Fruit fly (Drosophila melanogaster): ENCODE measurements around the gene CG8032.

CG8032 gene

dm6 chr3R:8705323-8706097 is 41.6 kb downstream of the CG8032 start (continued):
- no peak for TF ChIP-seq cad (GFP tag; optimal IDR thresholded peaks at IDR 0.05)
- TF ChIP-seq CG1233 (GFP tag; optimal IDR thresholded peaks at IDR 0.05) = no peak
- TF ChIP-seq Tbp (GFP tag; optimal IDR thresholded peaks at IDR 0.05) = no peak
- TF ChIP-seq esg (GFP tag; conservative IDR thresholded peaks at IDR 0.05) = no peak
- peak; percentile 22 for TF ChIP-seq CG18262 (tag; optimal IDR thresholded peaks at IDR 0.05)
- TF ChIP-seq slou (GFP tag; optimal IDR thresholded peaks at IDR 0.05) = no peak
- TF ChIP-seq CG11247 (GFP tag; IDR thresholded peaks at IDR 0.05) = no peak
- peak; percentile 59 for TF ChIP-seq sr (GFP tag; IDR thresholded peaks at IDR 0.05)
- no peak for TF ChIP-seq dm (GFP tag; optimal IDR thresholded peaks at IDR 0.05)
- no peak for TF ChIP-seq tll (GFP tag; optimal IDR thresholded peaks at IDR 0.05)
- peak; percentile 93 for TF ChIP-seq abd-A (tag; optimal IDR thresholded peaks at IDR 0.05)
- TF ChIP-seq Hr39 (optimal IDR thresholded peaks at IDR 0.05) = no peak
- peak; percentile 32 for TF ChIP-seq CG1832 (GFP tag; optimal IDR thresholded peaks at IDR 0.05)
- no peak for TF ChIP-seq CG5180 (GFP tag; optimal IDR thresholded peaks at IDR 0.05)
- TF ChIP-seq Lpt (GFP tag; optimal IDR thresholded peaks at IDR 0.05) = no peak
- TF ChIP-seq crol (GFP tag; IDR thresholded peaks at IDR 0.05) = 0 out of 2 replicates have a peak, but pooled peaks have one; percentile 24
- TF ChIP-seq Oaz (GFP tag; IDR thresholded peaks at IDR 0.05) = no peak
- no peak for TF ChIP-seq chn (GFP tag; optimal IDR thresholded peaks at IDR 0.05)
- peak; percentile 91 for TF ChIP-seq Nf-YC (tag; optimal IDR thresholded peaks at IDR 0.05)
- TF ChIP-seq CG7839 (tag; optimal IDR thresholded peaks at IDR 0.05) = peak; percentile 22
- no peak for TF ChIP-seq lov (optimal IDR thresholded peaks at IDR 0.05)
- TF ChIP-seq lov (GFP tag; IDR thresholded peaks at IDR 0.05) = no peak
- no peak for TF ChIP-seq grau (tag; optimal IDR thresholded peaks at IDR 0.05)
- no peak for TF ChIP-seq zfh2 (GFP tag; optimal IDR thresholded peaks at IDR 0.05)
- TF ChIP-seq CkIIα-i1 (GFP tag; IDR thresholded peaks at IDR 0.05) = no peak
- TF ChIP-seq CG6683 (GFP tag; optimal IDR thresholded peaks at IDR 0.05) = no peak
- TF ChIP-seq CG11695 (GFP tag; IDR thresholded peaks at IDR 0.05) = no peak
- no peak for TF ChIP-seq CrebB (tag; optimal IDR thresholded peaks at IDR 0.05)
- TF ChIP-seq sug (tag; optimal IDR thresholded peaks at IDR 0.05) = no peak
- TF ChIP-seq ara (GFP tag; IDR thresholded peaks at IDR 0.05) = no peak
- no peak for TF ChIP-seq dmrt11E (tag; optimal IDR thresholded peaks at IDR 0.05)
- TF ChIP-seq CG10267 (tag; optimal IDR thresholded peaks at IDR 0.05) = peak; percentile 3
- no peak for TF ChIP-seq ab (GFP tag; optimal IDR thresholded peaks at IDR 0.05)
- TF ChIP-seq CG9876 (GFP tag; optimal IDR thresholded peaks at IDR 0.05) = no peak
- TF ChIP-seq NFAT (GFP tag; IDR thresholded peaks at IDR 0.05) = no peak
- TF ChIP-seq CG15696 (tag; optimal IDR thresholded peaks at IDR 0.05) = no peak
- TF ChIP-seq CG14441 (GFP tag; IDR thresholded peaks at IDR 0.05) = no peak
- no peak for TF ChIP-seq Ssrp (tag; optimal IDR thresholded peaks at IDR 0.05)
- TF ChIP-seq Camta (GFP tag; optimal IDR thresholded peaks at IDR 0.05) = no peak
- TF ChIP-seq Ada2b (GFP tag; IDR thresholded peaks at IDR 0.05) = no peak
- TF ChIP-seq CG9797 (GFP tag; optimal IDR thresholded peaks at IDR 0.05) = no peak
- no peak for TF ChIP-seq CG15601 (tag; optimal IDR thresholded peaks at IDR 0.05)
- TF ChIP-seq grn (GFP tag; optimal IDR thresholded peaks at IDR 0.05) = no peak
- no peak for TF ChIP-seq ase (GFP tag; IDR thresholded peaks at IDR 0.05)
- TF ChIP-seq CG6854 (GFP tag; optimal IDR thresholded peaks at IDR 0.05) = no peak
- peak; percentile 1 for TF ChIP-seq CG12391 (tag; optimal IDR thresholded peaks at IDR 0.05)
- no peak for TF ChIP-seq CG7271 (tag; optimal IDR thresholded peaks at IDR 0.05)
- no peak for TF ChIP-seq mld (GFP tag; IDR thresholded peaks at IDR 0.05; ENCODE audit: partially characterized antibody)
- no peak for TF ChIP-seq CG6689 (GFP tag; IDR thresholded peaks at IDR 0.05)
- TF ChIP-seq Kr (GFP tag; optimal IDR thresholded peaks at IDR 0.05) = no peak
- TF ChIP-seq stwl (tag; optimal IDR thresholded peaks at IDR 0.05) = no peak
